Worm (Caenorhabditis elegans): Measurements from ENCODE around the gene ZK686.5.

DNA sequence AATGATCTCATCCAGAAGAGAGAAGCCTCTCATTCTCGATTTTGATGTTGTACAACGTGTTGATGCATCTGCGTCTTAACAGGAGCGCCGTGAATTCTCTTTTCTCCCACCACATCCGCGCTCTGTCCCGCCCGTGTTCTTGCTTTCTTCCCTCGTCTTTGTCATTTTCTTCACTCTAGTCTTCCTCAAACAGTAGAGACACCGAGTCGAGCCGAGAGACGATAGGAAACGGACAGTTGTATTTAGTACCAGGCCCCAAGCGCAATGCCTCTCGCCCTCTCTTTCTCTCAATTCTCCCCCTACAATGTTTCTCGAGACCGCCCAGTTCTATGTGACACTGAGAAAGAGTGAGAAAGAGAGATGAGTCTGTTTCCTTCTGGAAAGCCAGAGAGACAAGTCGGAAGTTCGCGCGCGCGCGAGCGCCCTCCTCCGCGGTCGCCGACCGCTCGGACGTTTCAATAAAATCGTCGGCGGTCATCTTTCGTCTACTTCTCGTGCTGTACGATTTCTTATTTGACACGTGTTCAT, 37.7 kb downstream of the ZK686.5 start, which contains the start of gene ZK112.4:
- TF ChIP-seq scrt-1 (GFP tag; IDR thresholded peaks at IDR 0.05) (no peak), ceh-13 (GFP tag; optimal IDR thresholded peaks at IDR 0.05) (no peak), B0310.2 (tag; optimal IDR thresholded peaks at IDR 0.05) (no peak), ama-1 (optimal IDR thresholded peaks at IDR 0.05) (no peak), ceh-36 (tag; optimal IDR thresholded peaks at IDR 0.05) (no peak), flt-1 (GFP tag; IDR thresholded peaks at IDR 0.05) (no peak), F13C5.2 (tag; optimal IDR thresholded peaks at IDR 0.05) (no peak)
